Worm (Caenorhabditis elegans): ENCODE results near the gene unc-98.

Gene unc-98

DNA sequence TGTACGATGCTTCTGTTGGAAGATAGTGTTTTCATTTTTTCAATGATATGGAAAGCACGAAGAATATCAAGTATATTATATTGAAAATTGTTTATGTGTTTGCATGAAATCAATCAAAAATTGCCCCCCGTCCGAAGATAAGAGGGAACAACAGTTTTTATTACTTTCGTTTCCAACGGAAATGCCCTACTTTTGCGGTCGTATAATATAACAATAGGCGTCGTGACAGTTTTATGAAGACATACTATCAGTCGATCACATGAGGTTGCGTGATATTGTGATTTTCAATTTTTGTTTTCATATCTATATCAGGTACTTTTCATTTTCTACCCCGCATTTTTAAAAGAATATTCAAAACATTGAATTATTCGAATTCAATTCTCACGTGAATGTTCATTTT, 22.6 kb upstream of the unc-98 start (continued):
- TF ChIP-seq dve-1 (tag; optimal IDR thresholded peaks at IDR 0.05; ENCODE audit: insufficient read depth) = peak; percentile 60
- no peak for TF ChIP-seq fos-1 (tag; optimal IDR thresholded peaks at IDR 0.05)
- no peak for TF ChIP-seq egl-27 (tag; optimal IDR thresholded peaks at IDR 0.05)
- TF ChIP-seq lin-13 (GFP tag; optimal IDR thresholded peaks at IDR 0.05) = no peak

DNA sequence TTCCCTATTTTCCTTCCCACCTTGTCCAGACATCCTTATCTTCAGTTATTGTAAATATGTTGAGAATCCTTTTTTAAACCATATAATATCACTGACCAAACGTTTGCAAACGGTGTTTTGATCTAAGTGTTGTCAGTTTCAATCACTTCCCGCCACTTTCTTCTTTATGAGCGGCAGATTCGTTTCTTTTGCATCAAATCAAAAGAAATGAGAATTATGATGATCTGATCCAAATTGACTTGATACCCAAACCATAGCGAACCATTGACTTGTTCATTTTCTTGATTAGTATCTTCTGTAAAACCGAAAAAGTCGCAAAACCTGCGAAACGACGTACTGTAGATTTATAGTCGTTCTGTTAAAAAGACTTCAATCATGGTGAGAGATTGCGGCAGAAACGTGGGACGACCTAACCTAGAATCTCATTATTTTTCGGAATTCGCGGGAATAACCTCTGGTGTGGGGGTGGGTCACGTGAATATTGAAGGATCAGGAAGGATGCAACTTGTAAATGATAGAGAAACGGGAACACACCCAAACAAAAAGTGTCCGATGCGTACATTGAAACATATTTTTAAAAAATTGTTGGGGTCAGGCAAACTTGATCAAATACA, 20.6 kb upstream of the unc-98 start:
- no peak for TF ChIP-seq mep-1 (tag; optimal IDR thresholded peaks at IDR 0.05)
- TF ChIP-seq Y5F2A.4 (GFP tag; optimal IDR thresholded peaks at IDR 0.05) = no peak
- no peak for TF ChIP-seq snpc-4 (tag; optimal IDR thresholded peaks at IDR 0.05)
- no peak for TF ChIP-seq lin-38 (GFP tag; IDR thresholded peaks at IDR 0.05)
- TF ChIP-seq ceh-32 (tag; optimal IDR thresholded peaks at IDR 0.05; ENCODE audit: poor library complexity) = no peak
- TF ChIP-seq dmd-6 (GFP tag; IDR thresholded peaks at IDR 0.05) = no peak
- peak; percentile 96 for TF ChIP-seq aha-1 (tag)
- no peak for TF ChIP-seq hmg-1.1 (GFP tag; IDR thresholded peaks at IDR 0.05)
- TF ChIP-seq nhr-28 (tag; optimal IDR thresholded peaks at IDR 0.05) = peak; percentile 41
- TF ChIP-seq hlh-30 (tag; optimal IDR thresholded peaks at IDR 0.05; ENCODE audit: insufficient read depth) = peak; percentile 19
- TF ChIP-seq unc-62 (GFP tag; optimal IDR thresholded peaks at IDR 0.05 in 1 of 2) = peak in 1 of 2 experiments; percentile 2
- no peak for TF ChIP-seq unc-62 (tag; optimal IDR thresholded peaks at IDR 0.05)
- TF ChIP-seq F26F4.8 (GFP tag; conservative IDR thresholded peaks at IDR 0.05) = no peak
- TF ChIP-seq gei-8 (GFP tag; optimal IDR thresholded peaks at IDR 0.05) = no peak
- TF ChIP-seq rbr-2 (tag; optimal IDR thresholded peaks at IDR 0.05) = no peak
- TF ChIP-seq set-16 (GFP tag; IDR thresholded peaks at IDR 0.05) = no peak

DNA sequence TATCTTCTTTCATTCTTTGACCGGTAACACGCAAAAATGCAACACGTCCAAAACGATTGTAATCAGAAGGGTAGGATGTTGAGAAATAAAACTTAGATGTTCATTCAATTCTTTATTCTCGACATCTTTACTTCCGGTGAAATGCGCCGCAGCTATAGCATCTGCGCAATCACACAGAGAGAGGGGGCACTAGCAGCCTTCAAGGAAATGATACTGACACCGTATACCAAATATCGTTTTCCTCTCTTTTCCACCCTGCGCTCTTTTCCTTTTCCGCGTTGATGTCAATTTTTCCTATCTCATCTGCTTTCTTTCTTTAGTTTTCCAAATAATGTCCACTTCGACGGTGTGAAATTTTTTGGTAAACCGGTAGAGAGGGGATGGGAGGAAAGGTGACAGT, 17.3 kb upstream of the unc-98 start:
- TF ChIP-seq D1046.2 (GFP tag; IDR thresholded peaks at IDR 0.05) = no peak
- no peak for TF ChIP-seq nhr-102 (tag; optimal IDR thresholded peaks at IDR 0.05)
- no peak for TF ChIP-seq fos-1 (tag; optimal IDR thresholded peaks at IDR 0.05)
- TF ChIP-seq aly-2 (tag; optimal IDR thresholded peaks at IDR 0.05) = no peak
- peak in 1 of 2 experiments; percentile 93 for TF ChIP-seq unc-62 (GFP tag; optimal IDR thresholded peaks at IDR 0.05 in 1 of 2)
- no peak for TF ChIP-seq unc-62 (tag; optimal IDR thresholded peaks at IDR 0.05)
- no peak for TF ChIP-seq nhr-41 (GFP tag; IDR thresholded peaks at IDR 0.05)
- TF ChIP-seq lin-15B (tag; optimal IDR thresholded peaks at IDR 0.05) = no peak
- TF ChIP-seq lin-13 (GFP tag; optimal IDR thresholded peaks at IDR 0.05) = no peak
- TF ChIP-seq nhr-6 (tag; optimal IDR thresholded peaks at IDR 0.05) = no peak
- TF ChIP-seq mxl-3 (GFP tag; optimal IDR thresholded peaks at IDR 0.05) = peak; percentile 21
- no peak for TF ChIP-seq F10B5.3 (tag; optimal IDR thresholded peaks at IDR 0.05)
- no peak for TF ChIP-seq Y75B8A.6 (GFP tag; IDR thresholded peaks at IDR 0.05)
- no peak for TF ChIP-seq cey-2 (tag; optimal IDR thresholded peaks at IDR 0.05; ENCODE audit: borderline replicate concordance, insufficient read depth)

DNA sequence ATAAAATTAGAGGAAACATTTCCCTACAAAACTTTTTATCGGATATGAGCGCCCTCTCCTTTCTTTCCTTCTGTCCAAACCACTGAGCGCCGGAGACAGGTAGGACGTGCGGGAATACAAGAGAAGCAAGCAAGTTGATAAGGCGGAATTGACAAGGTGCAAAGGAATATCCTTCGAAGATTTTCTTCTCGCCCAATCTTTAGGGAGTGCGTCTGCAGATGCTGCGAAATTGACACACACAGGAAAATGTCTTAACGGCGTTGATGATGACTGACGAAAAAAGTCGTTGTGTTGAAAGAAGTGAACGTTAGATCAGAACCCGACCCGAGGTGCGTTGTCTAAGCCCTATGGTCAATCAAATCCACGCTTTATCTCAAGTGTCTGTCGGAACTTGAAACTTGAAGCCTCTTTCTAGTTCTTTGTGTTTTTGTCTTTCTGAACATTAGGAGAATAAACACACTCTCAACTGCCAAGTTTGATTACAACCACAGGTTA, 14.4 kb upstream of the unc-98 start:
- peak; percentile 80 for TF ChIP-seq aha-1 (tag)
- peak; percentile 17 for TF ChIP-seq nhr-28 (tag; optimal IDR thresholded peaks at IDR 0.05)
- peak in 1 of 2 experiments; percentile 98 for TF ChIP-seq unc-62 (GFP tag; optimal IDR thresholded peaks at IDR 0.05 in 1 of 2)
- TF ChIP-seq unc-62 (tag; optimal IDR thresholded peaks at IDR 0.05) = no peak
- TF ChIP-seq mxl-3 (GFP tag; optimal IDR thresholded peaks at IDR 0.05) = peak; percentile 11
- no peak for TF ChIP-seq Y75B8A.6 (GFP tag; IDR thresholded peaks at IDR 0.05)

DNA sequence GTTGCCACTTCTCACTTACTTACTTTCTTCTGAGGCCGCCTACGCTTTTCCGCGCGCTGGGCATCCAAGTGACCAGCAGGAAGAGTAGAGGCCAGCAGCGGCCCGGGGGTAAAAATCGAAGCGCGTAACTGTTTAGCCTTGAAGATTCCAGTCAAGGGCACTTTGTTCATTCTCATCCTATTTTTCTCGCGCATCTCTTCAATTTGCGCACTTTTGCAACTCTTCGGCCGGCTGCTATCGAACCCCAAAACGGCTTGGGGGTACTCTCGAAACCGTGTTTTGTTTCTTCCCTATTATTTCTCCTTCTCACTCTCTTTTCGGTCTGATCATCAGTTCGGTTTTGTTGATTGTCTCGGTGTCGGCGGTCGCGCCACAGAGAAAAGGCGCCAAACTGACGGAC, 13.2 kb upstream of the unc-98 start:
- peak; percentile 56 for TF ChIP-seq set-16 (GFP tag; IDR thresholded peaks at IDR 0.05)
- TF ChIP-seq nhr-25 (tag; optimal IDR thresholded peaks at IDR 0.05; ENCODE audit: borderline replicate concordance, insufficient read depth) = peak; percentile 88
- no peak for TF ChIP-seq lin-38 (GFP tag; IDR thresholded peaks at IDR 0.05)
- peak in 1 of 2 experiments; percentile 53 for TF ChIP-seq unc-62 (GFP tag; optimal IDR thresholded peaks at IDR 0.05 in 1 of 2)
- TF ChIP-seq unc-62 (tag; optimal IDR thresholded peaks at IDR 0.05) = no peak
- TF ChIP-seq mes-2 (tag; optimal IDR thresholded peaks at IDR 0.05; ENCODE audit: poor library complexity, severe bottlenecking) = peak; percentile 12
- TF ChIP-seq unc-39 (tag; optimal IDR thresholded peaks at IDR 0.05) = no peak
- TF ChIP-seq aha-1 (tag) = peak; percentile 91
- TF ChIP-seq hlh-11 (tag; optimal IDR thresholded peaks at IDR 0.05) = peak; percentile 23
- TF ChIP-seq Y5F2A.4 (GFP tag; optimal IDR thresholded peaks at IDR 0.05) = no peak
